Worm (Caenorhabditis elegans) whole organism, young adult: ENCODE results near the gene rpl-33.

Source experiments
- B0019.2 ChIP-seq: fragments of 200-800 bp; sonication (Bioruptor generic); conservative IDR thresholded peaks from 2 replicates; pipeline ENCODE4 v1.3.6; 2022; ENCODE audit warnings: missing genetic modification reagents, missing genetic modification characterization, missing compliant biosample characterization
- B0261.1 ChIP-seq: sonication (generic microtip); optimal IDR thresholded peaks from 2 replicates; lab custom pipeline; 2016; ENCODE audit warnings: mild to moderate bottlenecking, missing genetic modification characterization, moderate library complexity, missing compliant biosample characterization
- B0336.3 ChIP-seq: fragments of 200-800 bp; sonication (Bioruptor generic); IDR thresholded peaks from 2 replicates; pipeline ENCODE4 v1.3.6; 2022; ENCODE audit warnings: missing genetic modification characterization, missing compliant biosample characterization
- C06A6.2 ChIP-seq: fragments of 200-800 bp; sonication (Bioruptor generic); conservative IDR thresholded peaks from 2 replicates; pipeline ENCODE4 v1.3.6; 2022; ENCODE audit warnings: missing genetic modification characterization, missing compliant biosample characterization
- F37B4.10 ChIP-seq: fragments of 200-800 bp; sonication (Bioruptor generic); IDR thresholded peaks from 2 replicates; pipeline ENCODE4 v1.3.6; 2022; ENCODE audit warnings: missing genetic modification characterization, missing compliant biosample characterization
- F52B5.7 ChIP-seq: sonication (generic microtip); optimal IDR thresholded peaks from 2 replicates; lab custom pipeline; 2016; ENCODE audit warnings: mild to moderate bottlenecking, missing genetic modification characterization, missing compliant biosample characterization
- F57A8.1 ChIP-seq: fragments of 200-800 bp; sonication (Bioruptor generic); optimal IDR thresholded peaks from 2 replicates; lab custom pipeline; 2018; ENCODE audit warnings: mild to moderate bottlenecking, missing genetic modification characterization, moderate library complexity, missing compliant biosample characterization
- F57C9.4 ChIP-seq: sonication (generic microtip); optimal IDR thresholded peaks from 2 replicates; lab custom pipeline; 2017; ENCODE audit warnings: mild to moderate bottlenecking, missing genetic modification characterization, missing compliant biosample characterization
- Y53G8AR.9 ChIP-seq: fragments of 200-800 bp; sonication (Bioruptor generic); conservative IDR thresholded peaks from 2 replicates; pipeline ENCODE4 v1.3.6; 2022; ENCODE audit warnings: missing genetic modification reagents, missing genetic modification characterization, missing compliant biosample characterization
- Y56A3A.18 ChIP-seq: fragments of 200-800 bp; sonication (Bioruptor generic); IDR thresholded peaks from 2 replicates; pipeline ENCODE4 v1.3.6; 2022; ENCODE audit warnings: missing genetic modification reagents, missing genetic modification characterization, missing compliant biosample characterization
- akir-1 ChIP-seq: fragments of 200-800 bp; sonication (Bioruptor generic); optimal IDR thresholded peaks from 2 replicates; lab custom pipeline; 2018; ENCODE audit warnings: mild to moderate bottlenecking, missing genetic modification characterization, moderate library complexity, missing compliant biosample characterization
- ama-1 ChIP-seq, 3 experiments: fragments of 150-350 bp in 1 of 3; sonication (generic microtip) in 2 of 3; optimal IDR thresholded peaks; 2 replicates each; lab custom pipeline; 2014 to 2018; ENCODE audit warnings: missing biosample characterization in 2 of 3, missing genetic modification characterization in 2 of 3, missing genetic modification reagents in 2 of 3
- aptf-2 ChIP-seq: fragments of 200-800 bp; sonication (Bioruptor generic); conservative IDR thresholded peaks from 2 replicates; pipeline ENCODE4 v1.3.6; 2022; ENCODE audit warnings: missing genetic modification reagents, missing genetic modification characterization, missing compliant biosample characterization
- attf-6 ChIP-seq: fragments of 200-800 bp; sonication (Bioruptor generic); IDR thresholded peaks from 2 replicates; pipeline ENCODE4 v1.3.6; 2022; ENCODE audit warnings: missing genetic modification reagents, missing genetic modification characterization, missing compliant biosample characterization
- bed-2 ChIP-seq: fragments of 200-800 bp; sonication (Bioruptor generic); IDR thresholded peaks from 2 replicates; pipeline ENCODE4 v1.3.6; 2022; ENCODE audit warnings: missing genetic modification reagents, missing genetic modification characterization, missing compliant biosample characterization
- cebp-1 ChIP-seq, 2 experiments: fragments of 200-800 bp in 1 of 2; sonication (Bioruptor generic) in 1 of 2; sonication (generic microtip) in 1 of 2; IDR thresholded peaks in 1 of 2; optimal IDR thresholded peaks in 1 of 2; 2 replicates each; pipeline versions ENCODE4 v1.3.6 to Lab custom; 2017 to 2022; ENCODE audit warnings: missing compliant biosample characterization in 2 of 2, missing genetic modification characterization in 2 of 2, mild to moderate bottlenecking in 1 of 2, missing genetic modification reagents in 1 of 2, moderate library complexity in 1 of 2
- ceh-40 ChIP-seq: fragments of 200-800 bp; sonication (Bioruptor generic); IDR thresholded peaks from 2 replicates; pipeline ENCODE4 v1.3.6; 2022; ENCODE audit warnings: missing genetic modification characterization, missing compliant biosample characterization
- ceh-79 ChIP-seq: sonication (generic microtip); optimal IDR thresholded peaks from 2 replicates; lab custom pipeline; 2017; ENCODE audit warnings: mild to moderate bottlenecking, missing genetic modification characterization, missing compliant biosample characterization
- chd-7 ChIP-seq: sonication (generic microtip); optimal IDR thresholded peaks from 2 replicates; lab custom pipeline; 2016; ENCODE audit warnings: mild to moderate bottlenecking, missing genetic modification characterization, moderate library complexity, missing compliant biosample characterization
- dpff-1 ChIP-seq: sonication (generic microtip); optimal IDR thresholded peaks from 2 replicates; lab custom pipeline; 2017; ENCODE audit warnings: mild to moderate bottlenecking, missing genetic modification characterization, missing compliant biosample characterization
- egl-44 ChIP-seq: fragments of 200-800 bp; sonication (Bioruptor generic); IDR thresholded peaks from 2 replicates; pipeline ENCODE4 v1.3.6; 2022; ENCODE audit warnings: missing genetic modification reagents, missing genetic modification characterization, missing compliant biosample characterization
- ekl-4 ChIP-seq: fragments of 200-800 bp; sonication (Bioruptor generic); IDR thresholded peaks from 2 replicates; pipeline ENCODE4 v1.3.6; 2022; ENCODE audit warnings: missing genetic modification reagents, missing genetic modification characterization, missing compliant biosample characterization
- fkh-3 ChIP-seq: sonication (generic microtip); optimal IDR thresholded peaks from 2 replicates; lab custom pipeline; 2016; ENCODE audit warnings: mild to moderate bottlenecking, missing genetic modification characterization, missing compliant biosample characterization
- hrde-1 ChIP-seq: sonication (generic microtip); optimal IDR thresholded peaks from 2 replicates; lab custom pipeline; 2016; ENCODE audit warnings: missing genetic modification characterization, mild to moderate bottlenecking, missing compliant biosample characterization, moderate library complexity, missing genotype, missing genetic modification reagents, borderline replicate concordance
- lag-1 ChIP-seq: fragments of 200-800 bp; sonication (Bioruptor generic); IDR thresholded peaks from 2 replicates; pipeline ENCODE4 v1.3.6; 2022; ENCODE audit warnings: missing genetic modification reagents, missing genetic modification characterization, missing compliant biosample characterization
- lin-35 ChIP-seq, 3 experiments: fragments of 150-350 bp in 2 of 3; sonication (generic microtip) in 1 of 3; optimal IDR thresholded peaks; 2 replicates each; lab custom pipeline; 2014 to 2018; ENCODE audit warnings: missing biosample characterization in 3 of 3, missing genetic modification characterization in 3 of 3, missing genetic modification reagents in 3 of 3
- lin-54 ChIP-seq: fragments of 200-800 bp; sonication (Bioruptor generic); optimal IDR thresholded peaks from 2 replicates; lab custom pipeline; 2018; ENCODE audit warnings: mild to moderate bottlenecking, missing genetic modification characterization, missing compliant biosample characterization
- madf-10 ChIP-seq: sonication (generic microtip); optimal IDR thresholded peaks from 2 replicates; lab custom pipeline; 2016; ENCODE audit warnings: mild to moderate bottlenecking, missing genetic modification characterization, missing compliant biosample characterization
- madf-6 ChIP-seq: fragments of 200-800 bp; sonication (Bioruptor generic); IDR thresholded peaks from 2 replicates; pipeline ENCODE4 v1.3.6; 2022; ENCODE audit warnings: missing genetic modification reagents, missing genetic modification characterization, missing compliant biosample characterization
- madf-8 ChIP-seq: fragments of 200-800 bp; sonication (Bioruptor generic); conservative IDR thresholded peaks from 2 replicates; pipeline ENCODE4 v1.3.6; 2022; ENCODE audit warnings: missing genetic modification reagents, missing genetic modification characterization, missing compliant biosample characterization
- mcd-1 ChIP-seq: fragments of 200-800 bp; sonication (Bioruptor generic); IDR thresholded peaks from 2 replicates; pipeline ENCODE4 v1.3.6; 2022; ENCODE audit warnings: missing genetic modification reagents, missing genetic modification characterization, missing compliant biosample characterization
- mxl-1 ChIP-seq: sonication (generic microtip); optimal IDR thresholded peaks from 2 replicates; lab custom pipeline; 2016; ENCODE audit warnings: missing genetic modification characterization, missing compliant biosample characterization
- nfyb-1 ChIP-seq: fragments of 200-800 bp; sonication (Bioruptor generic); IDR thresholded peaks from 2 replicates; pipeline ENCODE4 v1.3.6; 2022; ENCODE audit warnings: missing genetic modification reagents, missing genetic modification characterization, missing compliant biosample characterization
- nhr-179 ChIP-seq: sonication (generic microtip); optimal IDR thresholded peaks from 2 replicates; lab custom pipeline; 2016; ENCODE audit warnings: mild to moderate bottlenecking, missing genetic modification characterization, missing compliant biosample characterization
- pbrm-1 ChIP-seq: fragments of 200-800 bp; sonication (Bioruptor generic); IDR thresholded peaks from 2 replicates; pipeline ENCODE4 v1.3.6; 2022; ENCODE audit warnings: missing genetic modification reagents, missing genetic modification characterization, missing compliant biosample characterization
- repo-1 ChIP-seq: sonication (generic microtip); optimal IDR thresholded peaks from 2 replicates; lab custom pipeline; 2017; ENCODE audit warnings: mild to moderate bottlenecking, missing genetic modification characterization, missing compliant biosample characterization
- sdz-38 ChIP-seq: sonication (generic microtip); optimal IDR thresholded peaks from 2 replicates; lab custom pipeline; 2016; ENCODE audit warnings: missing genotype, missing genetic modification characterization, missing compliant biosample characterization
- sea-2 ChIP-seq: fragments of 200-800 bp; sonication (Bioruptor generic); IDR thresholded peaks from 2 replicates; pipeline ENCODE4 v1.3.6; 2022; ENCODE audit warnings: missing genetic modification characterization, missing compliant biosample characterization
- snpc-3.4 ChIP-seq: sonication (generic microtip); optimal IDR thresholded peaks from 2 replicates; lab custom pipeline; 2017; ENCODE audit warnings: missing genetic modification characterization, mild to moderate bottlenecking, missing compliant biosample characterization, antibody characterized with exemption, moderate library complexity, missing genotype, missing genetic modification reagents
- snpc-4 ChIP-seq, 5 experiments: fragments of 150-350 bp in 1 of 5; sonication (generic microtip) in 4 of 5; optimal IDR thresholded peaks; 2 replicates each; lab custom pipeline; 2014 to 2018; ENCODE audit warnings: missing genetic modification characterization in 5 of 5, missing biosample characterization in 3 of 5, antibody characterized with exemption in 2 of 5, mild to moderate bottlenecking in 2 of 5, missing compliant biosample characterization in 2 of 5, missing genotype in 2 of 5, moderate library complexity in 2 of 5, missing genetic modification reagents in 1 of 5
- tbx-9 ChIP-seq: sonication (generic microtip); optimal IDR thresholded peaks from 2 replicates; lab custom pipeline; 2016; ENCODE audit warnings: borderline replicate concordance, missing genetic modification characterization, inconsistent platforms, missing compliant biosample characterization
- tlf-1 ChIP-seq: fragments of 200-800 bp; sonication (Bioruptor generic); optimal IDR thresholded peaks from 2 replicates; lab custom pipeline; 2018; ENCODE audit warnings: mild to moderate bottlenecking, missing genetic modification characterization, missing compliant biosample characterization
- zim-3 ChIP-seq: sonication (generic microtip); optimal IDR thresholded peaks from 2 replicates; lab custom pipeline; 2017; ENCODE audit warnings: mild to moderate bottlenecking, missing genetic modification characterization, moderate library complexity, missing compliant biosample characterization
- ztf-18 ChIP-seq: sonication (generic microtip); optimal IDR thresholded peaks from 2 replicates; lab custom pipeline; 2016; ENCODE audit warnings: missing genotype, mild to moderate bottlenecking, missing genetic modification characterization, missing compliant biosample characterization
- ztf-22 ChIP-seq: fragments of 200-800 bp; sonication (Bioruptor generic); optimal IDR thresholded peaks from 2 replicates; lab custom pipeline; 2018; ENCODE audit warnings: mild to moderate bottlenecking, missing genetic modification characterization, moderate library complexity, missing compliant biosample characterization
- ztf-3 ChIP-seq: fragments of 200-800 bp; sonication (Bioruptor generic); optimal IDR thresholded peaks from 2 replicates; lab custom pipeline; 2018; ENCODE audit warnings: mild to moderate bottlenecking, missing genetic modification characterization, missing compliant biosample characterization

The rpl-33 gene

DNA sequence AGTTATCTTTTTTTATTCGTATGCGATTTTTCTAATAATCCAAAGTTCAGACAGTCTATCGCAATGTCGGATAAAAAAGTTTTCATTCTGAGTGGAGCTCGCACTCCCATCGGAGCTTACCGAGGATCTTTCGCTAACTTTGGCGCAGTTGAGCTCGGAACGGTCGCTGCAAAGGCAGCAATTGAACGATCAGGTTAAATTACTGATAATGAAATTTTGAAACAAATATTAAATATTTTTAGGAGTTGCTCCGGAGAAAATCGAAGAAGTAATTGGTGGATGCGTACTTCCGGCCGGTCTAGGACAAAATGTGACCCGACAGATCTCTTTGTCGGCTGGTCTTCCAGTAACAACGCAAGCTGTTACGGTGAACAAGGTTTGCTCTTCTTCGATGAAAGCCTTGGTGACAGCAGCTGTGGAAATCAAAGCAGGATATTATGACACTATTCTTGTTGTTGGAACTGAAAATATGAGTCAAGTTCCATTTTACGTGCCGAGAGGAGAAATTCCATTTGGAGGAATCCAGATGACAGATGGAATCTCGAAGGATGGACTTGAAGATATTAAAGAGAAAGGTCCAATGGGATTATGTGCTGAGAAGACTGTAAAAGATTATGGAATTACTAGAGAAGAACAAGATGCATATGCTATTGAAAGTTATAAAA lies 29.7 kb upstream of the rpl-33 start, which contains the start of gene T02G5.7:
TSS of gene T02G5.7 (plus strand) at position 51 of the 665 bp plus-strand sequence.
- no peak for TF ChIP-seq ceh-40 (GFP tag; lab: Robert Waterston, UW)
- no peak for TF ChIP-seq F37B4.10 (GFP tag; lab: Robert Waterston, UW)
- TF ChIP-seq lag-1 (GFP tag; lab: Robert Waterston, UW): no peak
- TF ChIP-seq attf-6 (GFP tag; lab: Robert Waterston, UW): no peak
- no peak for TF ChIP-seq snpc-4 (GFP tag; optimal IDR thresholded peaks at IDR 0.05; lab: Kevin White, UChicago)
- no peak for TF ChIP-seq snpc-4 (tag; optimal IDR thresholded peaks at IDR 0.05; lab: Kevin White, UChicago)
- TF ChIP-seq nhr-179 (tag; lab: Kevin White, UChicago): no peak
- no peak for TF ChIP-seq akir-1 (GFP tag; lab: Kevin White, UChicago)
- TF ChIP-seq repo-1: peak; percentile 8
- TF ChIP-seq ekl-4: 0 out of 2 replicates have a peak, but pooled peaks have one; percentile 17
- TF ChIP-seq egl-44 (GFP tag; lab: Robert Waterston, UW): no peak
- TF ChIP-seq ztf-22: peak; percentile 20
- TF ChIP-seq F57A8.1 (GFP tag; lab: Kevin White, UChicago): no peak
- no peak for TF ChIP-seq ceh-79
- TF ChIP-seq ama-1 (optimal IDR thresholded peaks at IDR 0.05; lab: Kevin White, UChicago): peak; percentile 29
- no peak for TF ChIP-seq ama-1 (GFP tag; optimal IDR thresholded peaks at IDR 0.05; lab: Kevin White, UChicago)
- TF ChIP-seq mxl-1 (tag; lab: Kevin White, UChicago): no peak
- no peak for TF ChIP-seq aptf-2
- TF ChIP-seq Y56A3A.18 (GFP tag; lab: Robert Waterston, UW): no peak
- no peak for TF ChIP-seq bed-2
- no peak for TF ChIP-seq B0261.1 (tag; lab: Kevin White, UChicago)
- no peak for TF ChIP-seq snpc-3.4 (tag; lab: Kevin White, UChicago)
- TF ChIP-seq F52B5.7 (tag; lab: Kevin White, UChicago): no peak
- peak; percentile 5 for TF ChIP-seq lin-54 (GFP tag; lab: Kevin White, UChicago)
- peak; percentile 36 for TF ChIP-seq mcd-1 (GFP tag; lab: Robert Waterston, UW)
- TF ChIP-seq hrde-1 (tag; lab: Kevin White, UChicago): no peak
- peak; percentile 21 for TF ChIP-seq chd-7 (tag; lab: Kevin White, UChicago)
- no peak for TF ChIP-seq fkh-3 (tag; lab: Kevin White, UChicago)
- no peak for TF ChIP-seq sdz-38 (tag; lab: Kevin White, UChicago)
- 0 out of 2 replicates have a peak, but pooled peaks have one; percentile 15 for TF ChIP-seq pbrm-1 (GFP tag; lab: Robert Waterston, UW)
- 0 out of 2 replicates have a peak, but pooled peaks have one; percentile 44 for TF ChIP-seq C06A6.2
- no peak for TF ChIP-seq cebp-1 (GFP tag; IDR thresholded peaks at IDR 0.05; lab: Robert Waterston, UW)
- TF ChIP-seq cebp-1 (tag; optimal IDR thresholded peaks at IDR 0.05; lab: Kevin White, UChicago): peak; percentile 36
- peak; percentile 59; the same call in 1 of the 2 replicates for TF ChIP-seq B0336.3 (GFP tag; lab: Robert Waterston, UW)
- peak; percentile 15 for TF ChIP-seq ztf-18 (tag; lab: Kevin White, UChicago)
- TF ChIP-seq tbx-9 (tag; lab: Kevin White, UChicago): no peak
- no peak for TF ChIP-seq madf-10 (tag; lab: Kevin White, UChicago)
- no peak for TF ChIP-seq ztf-3
- TF ChIP-seq madf-6 (GFP tag; lab: Robert Waterston, UW): peak; percentile 29; the same call in 1 of the 2 replicates
- TF ChIP-seq dpff-1 (tag; lab: Kevin White, UChicago): peak; percentile 75
- peak; percentile 74 for TF ChIP-seq zim-3
- no peak for TF ChIP-seq madf-8
- peak; percentile 42; the same call in 1 of the 2 replicates for TF ChIP-seq nfyb-1
- TF ChIP-seq F57C9.4 (tag; lab: Kevin White, UChicago): no peak
- no peak for TF ChIP-seq sea-2 (GFP tag; lab: Robert Waterston, UW)
- no peak for TF ChIP-seq B0019.2 (GFP tag; lab: Robert Waterston, UW)
- TF ChIP-seq tlf-1 (GFP tag; lab: Kevin White, UChicago): no peak
- peak; percentile 78 for TF ChIP-seq Y53G8AR.9
- peak in 1 of 3 experiments; percentile 3 for TF ChIP-seq lin-35 (GFP tag; optimal IDR thresholded peaks at IDR 0.05; lab: Kevin White, UChicago)
